Worm (Caenorhabditis elegans) whole organism, L4 larva: Measurements from ENCODE around the gene K09H11.15.
A peak's percentile ranks its signal among the peaks of the same experiment; 100 is the strongest.

Source experiments
- D1046.2 ChIP-seq: fragments of 200-800 bp; sonication (Bioruptor generic); IDR thresholded peaks from 2 replicates; pipeline ENCODE4 v1.3.6; 2022; ENCODE audit warnings: missing genetic modification characterization, missing compliant biosample characterization
- F10B5.3 ChIP-seq: sonication (generic microtip); optimal IDR thresholded peaks from 2 replicates; lab custom pipeline; 2016; ENCODE audit warnings: mild to moderate bottlenecking, missing genetic modification characterization, missing compliant biosample characterization
- F44E2.7 ChIP-seq: fragments of 200-800 bp; sonication (Bioruptor generic); IDR thresholded peaks from 2 replicates; pipeline ENCODE4 v2.1.2; 2022; ENCODE audit warnings: missing genetic modification characterization, missing compliant biosample characterization
- R02D3.7 ChIP-seq: fragments of 150-350 bp; sonication (generic microtip); optimal IDR thresholded peaks from 3 replicates; lab custom pipeline; 2014; ENCODE audit warnings: missing biosample characterization, missing genetic modification characterization
- T26A8.4 ChIP-seq: fragments of 200-800 bp; sonication (Bioruptor generic); IDR thresholded peaks from 2 replicates; pipeline ENCODE4 v1.3.6; 2022; ENCODE audit warnings: missing genetic modification characterization, missing compliant biosample characterization
- Y48G9A.11 ChIP-seq: fragments of 200-800 bp; sonication (Bioruptor generic); IDR thresholded peaks from 2 replicates; pipeline ENCODE4 v1.3.6; 2022; ENCODE audit warnings: missing genetic modification reagents, missing genetic modification characterization, missing compliant biosample characterization
- ZK546.5 ChIP-seq, 2 experiments: sonication (generic microtip); optimal IDR thresholded peaks; 2 replicates each; lab custom pipeline; 2017; ENCODE audit warnings: missing biosample characterization in 2 of 2, missing genetic modification characterization in 2 of 2
- aha-1 ChIP-seq: fragments of 150-350 bp; peaks from one replicate; lab custom pipeline; 2014; ENCODE audit warnings: missing biosample characterization, missing genetic modification characterization
- ama-1 ChIP-seq: fragments of 150-350 bp; optimal IDR thresholded peaks from 2 replicates; lab custom pipeline; 2014; ENCODE audit warnings: inconsistent platforms, mixed read lengths
- arid-1 ChIP-seq: fragments of 200-800 bp; sonication (Bioruptor generic); conservative IDR thresholded peaks from 2 replicates; pipeline ENCODE4 v1.3.6; 2022; ENCODE audit warnings: missing genetic modification reagents, missing genetic modification characterization, missing compliant biosample characterization
- attf-4 ChIP-seq: sonication (generic microtip); optimal IDR thresholded peaks from 3 replicates; lab custom pipeline; 2017; ENCODE audit warnings: missing biosample characterization, missing genetic modification characterization
- ceh-28 ChIP-seq: fragments of 150-350 bp; optimal IDR thresholded peaks from 2 replicates; lab custom pipeline; 2014; ENCODE audit warnings: missing biosample characterization, missing genetic modification reagents, missing genetic modification characterization
- ctbp-1 ChIP-seq: fragments of 200-800 bp; sonication (Bioruptor generic); IDR thresholded peaks from 2 replicates; pipeline ENCODE4 v1.3.6; 2022; ENCODE audit warnings: missing genetic modification reagents, missing genetic modification characterization, missing compliant biosample characterization
- daf-16 ChIP-seq, 3 experiments: sonication (generic microtip); optimal IDR thresholded peaks; 2 replicates each; lab custom pipeline; 2016 to 2017; ENCODE audit warnings: missing genetic modification characterization in 3 of 3, missing genetic modification reagents in 3 of 3, mild to moderate bottlenecking in 2 of 3, missing compliant biosample characterization in 2 of 3, missing biosample characterization in 1 of 3, moderate library complexity in 1 of 3
- daf-8 ChIP-seq: fragments of 200-800 bp; sonication (Bioruptor generic); IDR thresholded peaks from 2 replicates; pipeline ENCODE4 v1.3.6; 2022; ENCODE audit warnings: missing genetic modification characterization, missing compliant biosample characterization
- dmd-6 ChIP-seq: fragments of 200-800 bp; sonication (Bioruptor generic); IDR thresholded peaks from 2 replicates; pipeline ENCODE4 v1.3.6; 2022; ENCODE audit warnings: missing genetic modification reagents, missing genetic modification characterization, missing compliant biosample characterization
- dve-1 ChIP-seq: sonication (generic microtip); optimal IDR thresholded peaks from 2 replicates; lab custom pipeline; 2017; ENCODE audit warnings: antibody characterized with exemption, mild to moderate bottlenecking, missing genetic modification characterization, missing compliant biosample characterization; ENCODE audit not compliant: insufficient read depth
- egl-27 ChIP-seq: sonication (generic microtip); optimal IDR thresholded peaks from 3 replicates; lab custom pipeline; 2017; ENCODE audit warnings: missing biosample characterization, missing genetic modification reagents, missing genetic modification characterization
- egl-43 ChIP-seq: fragments of 200-800 bp; sonication (Bioruptor generic); IDR thresholded peaks from 2 replicates; pipeline ENCODE4 v1.3.6; 2022; ENCODE audit warnings: missing genetic modification reagents, missing genetic modification characterization, missing compliant biosample characterization
- fkh-10 ChIP-seq: fragments of 150-350 bp; optimal IDR thresholded peaks from 2 replicates; lab custom pipeline; 2014; ENCODE audit warnings: missing biosample characterization, missing genetic modification reagents, missing genetic modification characterization
- hlh-11 ChIP-seq: fragments of 200-800 bp; sonication (Bioruptor generic); optimal IDR thresholded peaks from 2 replicates; lab custom pipeline; 2018; ENCODE audit warnings: mild to moderate bottlenecking, missing genetic modification characterization, missing compliant biosample characterization
- hlh-30 ChIP-seq: sonication (generic microtip); optimal IDR thresholded peaks from 2 replicates; lab custom pipeline; 2017; ENCODE audit warnings: antibody characterized with exemption, mild to moderate bottlenecking, missing genetic modification characterization, missing compliant biosample characterization; ENCODE audit not compliant: insufficient read depth
- lin-1 ChIP-seq: fragments of 200-800 bp; sonication (Bioruptor generic); IDR thresholded peaks from 2 replicates; pipeline ENCODE4 v1.3.6; 2022; ENCODE audit warnings: missing genetic modification reagents, missing genetic modification characterization, missing compliant biosample characterization
- madf-9 ChIP-seq: fragments of 200-800 bp; sonication (Bioruptor generic); conservative IDR thresholded peaks from 2 replicates; pipeline ENCODE4 v1.3.6; 2022; ENCODE audit warnings: missing genetic modification reagents, missing genetic modification characterization, missing compliant biosample characterization
- mdl-1 ChIP-seq, 2 experiments: fragments of 150-350 bp in 1 of 2; sonication (generic microtip) in 1 of 2; optimal IDR thresholded peaks; 2 replicates each; lab custom pipeline; 2014 to 2017; ENCODE audit warnings: missing biosample characterization in 2 of 2, missing genetic modification characterization in 2 of 2
- mes-2 ChIP-seq: sonication (generic microtip); optimal IDR thresholded peaks from 2 replicates; lab custom pipeline; 2016; ENCODE audit warnings: missing genotype, mild to moderate bottlenecking, missing genetic modification characterization, missing compliant biosample characterization; ENCODE audit not compliant: poor library complexity, severe bottlenecking
- mxl-2 ChIP-seq: fragments of 200-800 bp; sonication (Bioruptor generic); conservative IDR thresholded peaks from 2 replicates; pipeline ENCODE4 v1.3.6; 2022; ENCODE audit warnings: missing genetic modification reagents, missing genetic modification characterization, missing compliant biosample characterization
- mxl-3 ChIP-seq: fragments of 200-800 bp; sonication (Bioruptor generic); optimal IDR thresholded peaks from 2 replicates; lab custom pipeline; 2018; ENCODE audit warnings: mild to moderate bottlenecking, missing genetic modification characterization, missing compliant biosample characterization
- nhr-11 ChIP-seq: fragments of 150-350 bp; optimal IDR thresholded peaks from 2 replicates; lab custom pipeline; 2014; ENCODE audit warnings: missing biosample characterization, missing genetic modification characterization
- nhr-111 ChIP-seq: fragments of 200-800 bp; sonication (Bioruptor generic); optimal IDR thresholded peaks from 2 replicates; lab custom pipeline; 2018; ENCODE audit warnings: mild to moderate bottlenecking, missing genetic modification characterization, missing compliant biosample characterization
- nhr-237 ChIP-seq: sonication (generic microtip); optimal IDR thresholded peaks from 2 replicates; lab custom pipeline; 2017; ENCODE audit warnings: missing biosample characterization, missing genetic modification characterization
- nhr-28 ChIP-seq: fragments of 150-350 bp; optimal IDR thresholded peaks from 2 replicates; lab custom pipeline; 2014; ENCODE audit warnings: missing biosample characterization, missing genetic modification characterization
- nhr-42 ChIP-seq: fragments of 200-800 bp; sonication (Bioruptor generic); IDR thresholded peaks from 2 replicates; pipeline ENCODE4 v1.3.6; 2022; ENCODE audit warnings: missing genetic modification characterization, missing compliant biosample characterization
- nhr-48 ChIP-seq: sonication (generic microtip); optimal IDR thresholded peaks from 2 replicates; lab custom pipeline; 2016; ENCODE audit warnings: mild to moderate bottlenecking, missing genetic modification characterization, missing compliant biosample characterization
- nhr-77 ChIP-seq: fragments of 150-350 bp; optimal IDR thresholded peaks from 2 replicates; lab custom pipeline; 2014; ENCODE audit warnings: missing biosample characterization, missing genetic modification characterization
- php-3 ChIP-seq: fragments of 200-800 bp; sonication (Bioruptor generic); IDR thresholded peaks from 2 replicates; pipeline ENCODE4 v1.3.6; 2022; ENCODE audit warnings: missing genetic modification reagents, missing genetic modification characterization, missing compliant biosample characterization
- pqm-1 ChIP-seq: sonication (generic microtip); optimal IDR thresholded peaks from 2 replicates; lab custom pipeline; 2017; ENCODE audit warnings: missing biosample characterization, missing genetic modification characterization
- set-16 ChIP-seq: fragments of 200-800 bp; sonication (Bioruptor generic); IDR thresholded peaks from 2 replicates; pipeline ENCODE4 v1.3.6; 2022; ENCODE audit warnings: missing genetic modification reagents, missing genetic modification characterization, missing compliant biosample characterization
- spr-3 ChIP-seq: fragments of 200-800 bp; sonication (Bioruptor generic); optimal IDR thresholded peaks from 2 replicates; lab custom pipeline; 2018; ENCODE audit warnings: mild to moderate bottlenecking, missing genetic modification characterization, missing compliant biosample characterization
- tag-97 ChIP-seq: fragments of 200-800 bp; sonication (Bioruptor generic); IDR thresholded peaks from 2 replicates; pipeline ENCODE4 v1.3.6; 2022; ENCODE audit warnings: missing genetic modification characterization, missing compliant biosample characterization
- unc-39 ChIP-seq: sonication (generic microtip); optimal IDR thresholded peaks from 2 replicates; lab custom pipeline; 2017; ENCODE audit warnings: missing biosample characterization, missing genetic modification characterization
- zag-1 ChIP-seq: fragments of 150-350 bp; optimal IDR thresholded peaks from 2 replicates; lab custom pipeline; 2014; ENCODE audit warnings: missing biosample characterization, missing genetic modification characterization
- zfp-3 ChIP-seq: fragments of 200-800 bp; sonication (Bioruptor generic); conservative IDR thresholded peaks from 2 replicates; pipeline ENCODE4 v1.3.6; 2022; ENCODE audit warnings: missing genetic modification reagents, missing genetic modification characterization, missing compliant biosample characterization
- zip-11 ChIP-seq: fragments of 200-800 bp; sonication (Bioruptor generic); IDR thresholded peaks from 2 replicates; pipeline ENCODE4 v1.3.6; 2022; ENCODE audit warnings: missing genetic modification characterization, missing compliant biosample characterization
- zip-2 ChIP-seq: fragments of 150-350 bp; optimal IDR thresholded peaks from 2 replicates; lab custom pipeline; 2014; ENCODE audit warnings: missing biosample characterization, missing genetic modification characterization
- ztf-11 ChIP-seq: fragments of 150-350 bp; optimal IDR thresholded peaks from 2 replicates; lab custom pipeline; 2014; ENCODE audit warnings: missing biosample characterization, missing genetic modification characterization

Gene K09H11.15

ce11 chrV:5717237-5717935 lies 13.3 kb downstream of the K09H11.15 start, which contains the start of gene rga-3 (continued):
- no peak for TF ChIP-seq arid-1 (GFP tag; lab: Robert Waterston, UW)
- no peak for TF ChIP-seq D1046.2
- no peak for TF ChIP-seq lin-1 (GFP tag; lab: Robert Waterston, UW)
- TF ChIP-seq tag-97: no peak
- no peak for TF ChIP-seq mes-2 (tag; lab: Kevin White, UChicago)
- no peak for TF ChIP-seq nhr-237 (tag; lab: Kevin White, UChicago)
- no peak for TF ChIP-seq nhr-111
- TF ChIP-seq pqm-1: no peak

ce11 chrV:5716508-5716907 lies 14.2 kb downstream of the K09H11.15 start, which contains the start of gene K09H11.9:
TSS of gene K09H11.9 (minus strand) at chrV:5716608.
- TF ChIP-seq D1046.2: no peak
- no peak for TF ChIP-seq zfp-3 (GFP tag; lab: Robert Waterston, UW)
- no peak for TF ChIP-seq nhr-11 (tag; lab: Kevin White, UChicago)
- no peak for TF ChIP-seq madf-9 (GFP tag; lab: Robert Waterston, UW)
- TF ChIP-seq ZK546.5 (tag; optimal IDR thresholded peaks at IDR 0.05; lab: Kevin White, UChicago): no peak
- no peak for TF ChIP-seq T26A8.4 (GFP tag; lab: Robert Waterston, UW)
- TF ChIP-seq zip-2: no peak
- TF ChIP-seq zip-11 (GFP tag; lab: Robert Waterston, UW): no peak
- TF ChIP-seq zag-1: no peak
- TF ChIP-seq F44E2.7: no peak
- no peak for TF ChIP-seq attf-4 (tag; lab: Kevin White, UChicago)
- TF ChIP-seq Y48G9A.11 (GFP tag; lab: Robert Waterston, UW): no peak
- no peak for TF ChIP-seq egl-27 (tag; lab: Kevin White, UChicago)
- no peak for TF ChIP-seq egl-43 (GFP tag; lab: Robert Waterston, UW)
- no peak for TF ChIP-seq dve-1 (tag; lab: Kevin White, UChicago)
- no peak for TF ChIP-seq nhr-42 (GFP tag; lab: Robert Waterston, UW)
- no peak for TF ChIP-seq unc-39 (tag; lab: Kevin White, UChicago)
- no peak for TF ChIP-seq ctbp-1 (GFP tag; lab: Robert Waterston, UW)

- TF ChIP-seq set-16 (GFP tag; lab: Robert Waterston, UW) (no peak), tag-97 (no peak), aha-1 (peak; percentile 96)
These were observed 17.2 kb downstream of the K09H11.15 start for ce11 chrV:5713510-5713909.

ce11 chrV:5712652-5713051 lies 18.0 kb downstream of the K09H11.15 start, which contains the start of gene gcst-1:
TSS of gene gcst-1 (plus strand) at chrV:5712928.
- TF ChIP-seq ama-1 (lab: Kevin White, UChicago) (peak; percentile 54), daf-16 (GFP tag; optimal IDR thresholded peaks at IDR 0.05; lab: Kevin White, UChicago) (no peak), daf-16 (tag; optimal IDR thresholded peaks at IDR 0.05; lab: Kevin White, UChicago) (peak; percentile 89), aha-1 (no peak), dmd-6 (GFP tag; lab: Robert Waterston, UW) (peak; percentile 83), lin-1 (GFP tag; lab: Robert Waterston, UW) (peak; percentile 33; the same call in 1 of the 2 replicates), F10B5.3 (tag; lab: Kevin White, UChicago) (peak; percentile 12), nhr-77 (tag; lab: Kevin White, UChicago) (peak; percentile 49), spr-3 (no peak), dve-1 (tag; lab: Kevin White, UChicago) (peak; percentile 70), R02D3.7 (tag; lab: Kevin White, UChicago) (no peak), fkh-10 (GFP tag; lab: Kevin White, UChicago) (no peak), hlh-11 (tag; lab: Kevin White, UChicago) (peak; percentile 65), mxl-3 (GFP tag; lab: Kevin White, UChicago) (peak; percentile 72), ZK546.5 (tag; optimal IDR thresholded peaks at IDR 0.05; lab: Kevin White, UChicago) (no peak), ceh-28 (tag; lab: Kevin White, UChicago) (no peak), hlh-30 (tag; lab: Kevin White, UChicago) (peak; percentile 62), ztf-11 (no peak), daf-8 (GFP tag; lab: Robert Waterston, UW) (no peak), mdl-1 (tag; optimal IDR thresholded peaks at IDR 0.05; lab: Kevin White, UChicago) (peak in 1 of 2 experiments; percentile 74), pqm-1 (peak; percentile 33), nhr-48 (tag; lab: Kevin White, UChicago) (peak; percentile 14), php-3 (GFP tag; lab: Robert Waterston, UW) (peak; percentile 62; the same call in 1 of the 2 replicates), mxl-2 (no peak), nhr-28 (tag; lab: Kevin White, UChicago) (peak; percentile 80)
